Fruit fly (Drosophila melanogaster) whole organism, embryonic: ENCODE data around the gene zfh2.

Source experiments
- Atf6 ChIP-seq: fragments of 200-800 bp; sonication (Bioruptor generic); IDR thresholded peaks from 2 replicates; pipeline ENCODE4 v1.3.6; 2022; ENCODE audit warnings: missing biosample characterization, missing genetic modification characterization
- Awh ChIP-seq: fragments of 200-800 bp; sonication (Bioruptor generic); IDR thresholded peaks from 2 replicates; pipeline ENCODE4, ENCODE4 v1.3.6; 2022; ENCODE audit warnings: missing biosample characterization, missing genetic modification characterization
- BtbVII ChIP-seq: fragments of 200-800 bp; sonication (Bioruptor generic); optimal IDR thresholded peaks from 3 replicates; lab custom pipeline; 2017; ENCODE audit warnings: missing biosample characterization, mild to moderate bottlenecking, missing genetic modification characterization
- CG10565 ChIP-seq: fragments of 200-800 bp; sonication (Bioruptor generic); optimal IDR thresholded peaks from 3 replicates; lab custom pipeline; 2016; ENCODE audit warnings: missing biosample characterization, mild to moderate bottlenecking, missing genetic modification characterization
- CG11085 ChIP-seq: fragments of 200-800 bp; sonication (Bioruptor generic); IDR thresholded peaks from 2 replicates; pipeline ENCODE4 v1.3.6; 2022; ENCODE audit warnings: missing biosample characterization, missing genetic modification characterization
- CG13624 ChIP-seq: fragments of 200-800 bp; sonication (Bioruptor generic); optimal IDR thresholded peaks from 2 replicates; lab custom pipeline; 2016; ENCODE audit warnings: missing biosample characterization, missing genetic modification characterization
- CG14965 ChIP-seq: fragments of 200-800 bp; sonication (Bioruptor generic); optimal IDR thresholded peaks from 2 replicates; lab custom pipeline; 2016; ENCODE audit warnings: missing biosample characterization, missing genetic modification characterization, borderline replicate concordance
- CG16779 ChIP-seq: fragments of 200-800 bp; sonication (Bioruptor generic); IDR thresholded peaks from 2 replicates; pipeline ENCODE4 v1.3.6; 2022; ENCODE audit warnings: missing biosample characterization, missing genetic modification characterization
- CG17385 ChIP-seq: fragments of 200-800 bp; sonication (Bioruptor generic); optimal IDR thresholded peaks from 3 replicates; lab custom pipeline; 2018; ENCODE audit warnings: missing biosample characterization, mild to moderate bottlenecking, missing genetic modification characterization
- CG2120 ChIP-seq: fragments of 200-800 bp; sonication (Bioruptor generic); optimal IDR thresholded peaks from 3 replicates; lab custom pipeline; 2016; ENCODE audit warnings: missing biosample characterization, missing genetic modification characterization
- CG3847 ChIP-seq: fragments of 200-800 bp; sonication (Bioruptor generic); IDR thresholded peaks from 2 replicates; pipeline ENCODE4 v1.3.6; 2022; ENCODE audit warnings: missing biosample characterization, missing genetic modification characterization
- CG4424 ChIP-seq: fragments of 200-800 bp; sonication (Bioruptor generic); optimal IDR thresholded peaks from 3 replicates; lab custom pipeline; 2016; ENCODE audit warnings: missing biosample characterization, missing genetic modification characterization
- CG4820 ChIP-seq: fragments of 200-800 bp; sonication (Bioruptor generic); optimal IDR thresholded peaks from 3 replicates; lab custom pipeline; 2016; ENCODE audit warnings: missing biosample characterization, missing genetic modification characterization
- CG7271 ChIP-seq: fragments of 200-800 bp; sonication (Bioruptor generic); optimal IDR thresholded peaks from 2 replicates; lab custom pipeline; 2018; ENCODE audit warnings: missing biosample characterization, mild to moderate bottlenecking, missing genetic modification characterization, moderate library complexity
- CG8924 ChIP-seq: fragments of 200-800 bp; optimal IDR thresholded peaks from 3 replicates; lab custom pipeline; 2019; ENCODE audit warnings: missing biosample characterization, mild to moderate bottlenecking, missing genetic modification characterization, moderate library complexity
- CoRest ChIP-seq: fragments of 200-800 bp; sonication (Bioruptor generic); optimal IDR thresholded peaks from 3 replicates; lab custom pipeline; 2018; ENCODE audit warnings: missing biosample characterization, mild to moderate bottlenecking, missing genetic modification characterization, moderate library complexity
- Dbx ChIP-seq: fragments of 200-800 bp; sonication (Bioruptor generic); IDR thresholded peaks from 3 replicates; pipeline ENCODE4 v1.3.6; 2022; ENCODE audit warnings: missing biosample characterization, missing genetic modification characterization
- Hand ChIP-seq: fragments of 200-800 bp; sonication (Bioruptor generic); optimal IDR thresholded peaks from 2 replicates; lab custom pipeline; 2017; ENCODE audit warnings: mild to moderate bottlenecking, missing biosample characterization, missing genetic modification reagents, missing genetic modification characterization
- Hr78 ChIP-seq, 2 experiments: fragments of 200-800 bp in 1 of 2; fragments of >200 bp in 1 of 2; sonication (Bioruptor generic) in 1 of 2; optimal IDR thresholded peaks; 2 replicates each; lab custom pipeline; 2017 to 2019; ENCODE audit warnings: missing biosample characterization in 2 of 2, missing genetic modification characterization in 2 of 2, mild to moderate bottlenecking in 1 of 2, moderate library complexity in 1 of 2
- Hsf ChIP-seq: fragments of 200-800 bp; sonication (Bioruptor generic); optimal IDR thresholded peaks from 3 replicates; lab custom pipeline; 2016; ENCODE audit warnings: missing biosample characterization, missing genetic modification characterization
- Jarid2 ChIP-seq: fragments of 200-800 bp; sonication (Bioruptor generic); optimal IDR thresholded peaks from 3 replicates; lab custom pipeline; 2017; ENCODE audit warnings: mild to moderate bottlenecking, missing biosample characterization, missing genetic modification reagents, missing genetic modification characterization
- Med ChIP-seq: fragments of 200-800 bp; sonication (Bioruptor generic); peaks from one replicate; lab custom pipeline; 2016; ENCODE audit warnings: missing biosample characterization, missing genetic modification characterization, mild to moderate bottlenecking, inconsistent platforms, moderate library complexity
- Xbp1 ChIP-seq: fragments of 200-800 bp; sonication (Bioruptor generic); optimal IDR thresholded peaks from 3 replicates; lab custom pipeline; 2016; ENCODE audit warnings: missing biosample characterization, mild to moderate bottlenecking, missing genetic modification characterization
- Xrp1 ChIP-seq: fragments of 200-800 bp; sonication (Bioruptor generic); IDR thresholded peaks from 2 replicates; pipeline ENCODE4 v1.3.6; 2022; ENCODE audit warnings: missing biosample characterization, missing genetic modification characterization
- ac ChIP-seq: fragments of 200-800 bp; sonication (Bioruptor generic); optimal IDR thresholded peaks from 3 replicates; lab custom pipeline; 2017; ENCODE audit warnings: missing biosample characterization, mild to moderate bottlenecking, missing genetic modification characterization
- az2 ChIP-seq: fragments of 200-800 bp; sonication (Bioruptor generic); optimal IDR thresholded peaks from 3 replicates; lab custom pipeline; 2016; ENCODE audit warnings: missing biosample characterization, missing genetic modification characterization
- bowl ChIP-seq: fragments of 200-800 bp; sonication (Bioruptor generic); IDR thresholded peaks from 2 replicates; pipeline ENCODE4 v1.3.6; 2022; ENCODE audit warnings: missing biosample characterization, missing genetic modification characterization
- caup ChIP-seq: fragments of 200-800 bp; sonication (Bioruptor generic); optimal IDR thresholded peaks from 3 replicates; lab custom pipeline; 2017; ENCODE audit warnings: missing biosample characterization, mild to moderate bottlenecking, missing genetic modification characterization, moderate library complexity; ENCODE audit not compliant: severe bottlenecking
- chif ChIP-seq, 2 experiments: fragments of 200-800 bp; sonication (Bioruptor generic); optimal IDR thresholded peaks; 3 replicates each; lab custom pipeline; 2016; ENCODE audit warnings: missing biosample characterization in 2 of 2, missing genetic modification characterization in 2 of 2
- crp ChIP-seq, 2 experiments: fragments of 200-800 bp; sonication (Bioruptor generic); optimal IDR thresholded peaks; 2 replicates in 1 of 2; 3 replicates in 1 of 2; lab custom pipeline; 2017; ENCODE audit warnings: missing biosample characterization in 2 of 2, missing genetic modification characterization in 2 of 2, mild to moderate bottlenecking in 1 of 2, moderate library complexity in 1 of 2
- dm ChIP-seq: fragments of 200-800 bp; sonication (Bioruptor generic); optimal IDR thresholded peaks from 3 replicates; lab custom pipeline; 2016; ENCODE audit warnings: missing biosample characterization, missing genetic modification characterization
- en ChIP-seq: fragments of 200-800 bp; sonication (Bioruptor generic); optimal IDR thresholded peaks from 2 replicates; lab custom pipeline; 2016; ENCODE audit warnings: missing biosample characterization, missing genetic modification characterization
- esg ChIP-seq: fragments of 200-800 bp; sonication (Bioruptor generic); conservative IDR thresholded peaks from 2 replicates; pipeline ENCODE4 v1.3.6; 2022; ENCODE audit warnings: missing biosample characterization, missing genetic modification characterization
- fru ChIP-seq: fragments of >200 bp; optimal IDR thresholded peaks from 2 replicates; lab custom pipeline; 2017
- gsb ChIP-seq: fragments of 200-800 bp; sonication (Bioruptor generic); IDR thresholded peaks from 2 replicates; pipeline ENCODE4 v1.3.6; 2022; ENCODE audit warnings: missing biosample characterization, missing genetic modification characterization
- knrl ChIP-seq: fragments of 200-800 bp; sonication (Bioruptor generic); IDR thresholded peaks from 3 replicates; pipeline ENCODE4 v1.3.6; 2022; ENCODE audit warnings: missing biosample characterization, missing genetic modification characterization; ENCODE audit not compliant: partially characterized antibody
- lmd ChIP-seq: fragments of 200-800 bp; sonication (Bioruptor generic); IDR thresholded peaks from 2 replicates; pipeline ENCODE4 v1.3.6; 2022; ENCODE audit warnings: missing biosample characterization, missing genetic modification characterization
- lola ChIP-seq, 3 experiments: fragments of >200 bp in 2 of 3; fragments of 200-800 bp in 1 of 3; sonication (Bioruptor generic) in 1 of 3; optimal IDR thresholded peaks; 2 replicates each; lab custom pipeline; 2017 to 2019; ENCODE audit warnings: missing biosample characterization in 3 of 3, missing genetic modification characterization in 3 of 3, mild to moderate bottlenecking in 1 of 3, moderate library complexity in 1 of 3
- mam ChIP-seq: fragments of 200-800 bp; sonication (Bioruptor generic); optimal IDR thresholded peaks from 3 replicates; lab custom pipeline; 2016; ENCODE audit warnings: missing biosample characterization, missing genetic modification characterization
- nerfin-1 ChIP-seq: fragments of 200-800 bp; sonication (Bioruptor generic); optimal IDR thresholded peaks from 3 replicates; lab custom pipeline; 2019; ENCODE audit warnings: missing biosample characterization, mild to moderate bottlenecking, missing genetic modification characterization, moderate library complexity
- nom ChIP-seq: fragments of 200-800 bp; sonication (Bioruptor generic); optimal IDR thresholded peaks from 2 replicates; lab custom pipeline; 2017; ENCODE audit warnings: missing biosample characterization, missing genetic modification characterization, mild to moderate bottlenecking, moderate library complexity, missing genetic modification reagents
- run ChIP-seq: fragments of 200-800 bp; sonication (Bioruptor generic); optimal IDR thresholded peaks from 3 replicates; lab custom pipeline; 2018; ENCODE audit warnings: missing biosample characterization, mild to moderate bottlenecking, missing genetic modification characterization
- sd ChIP-seq: fragments of 200-800 bp; sonication (Bioruptor generic); optimal IDR thresholded peaks from 3 replicates; lab custom pipeline; 2018; ENCODE audit warnings: missing biosample characterization, mild to moderate bottlenecking, missing genetic modification characterization, moderate library complexity
- sim ChIP-seq: fragments of 200-800 bp; sonication (Bioruptor generic); IDR thresholded peaks from 2 replicates; pipeline ENCODE4 v1.3.6; 2022; ENCODE audit warnings: missing biosample characterization, missing genetic modification characterization
- sqz ChIP-seq: fragments of 200-800 bp; sonication (Bioruptor generic); optimal IDR thresholded peaks from 3 replicates; lab custom pipeline; 2018; ENCODE audit warnings: missing biosample characterization, mild to moderate bottlenecking, missing genetic modification characterization
- stwl ChIP-seq: fragments of 200-800 bp; sonication (Bioruptor generic); optimal IDR thresholded peaks from 3 replicates; lab custom pipeline; 2018; ENCODE audit warnings: missing biosample characterization, mild to moderate bottlenecking, missing genetic modification characterization, moderate library complexity
- tgo ChIP-seq: fragments of 200-800 bp; sonication (Bioruptor generic); IDR thresholded peaks from 3 replicates; pipeline ENCODE4 v1.3.6; 2022; ENCODE audit warnings: missing biosample characterization, missing genetic modification characterization
- trh ChIP-seq: fragments of 200-800 bp; sonication (Bioruptor generic); optimal IDR thresholded peaks from 2 replicates; lab custom pipeline; 2016; ENCODE audit warnings: missing biosample characterization, missing genetic modification characterization
- tx ChIP-seq: fragments of 200-800 bp; sonication (Bioruptor generic); optimal IDR thresholded peaks from 2 replicates; lab custom pipeline; 2016; ENCODE audit warnings: missing biosample characterization, missing genetic modification characterization
- zen ChIP-seq: fragments of 200-800 bp; sonication (Bioruptor generic); optimal IDR thresholded peaks from 3 replicates; lab custom pipeline; 2018; ENCODE audit warnings: missing biosample characterization, mild to moderate bottlenecking, missing genetic modification characterization, moderate library complexity
- zfh1 ChIP-seq: fragments of 200-800 bp; sonication (Bioruptor generic); IDR thresholded peaks from 3 replicates; pipeline ENCODE4 v1.3.6; 2022; ENCODE audit warnings: missing biosample characterization, missing genetic modification characterization

zfh2 gene

dm6 chr4:486435-486834, 15.2 kb upstream of the zfh2 start (continued):
- TF ChIP-seq Hr78 (GFP tag; optimal IDR thresholded peaks at IDR 0.05; lab: Kevin White, UChicago) = peak in 1 of 2 experiments; percentile 7
- peak; percentile 91 for TF ChIP-seq Med (GFP tag; lab: Kevin White, UChicago)
- TF ChIP-seq sqz (GFP tag; lab: Kevin White, UChicago) = no peak
- no peak for TF ChIP-seq run (tag; lab: Kevin White, UChicago)
- peak; percentile 67 for TF ChIP-seq CG2120
- no peak for TF ChIP-seq Awh (GFP tag; lab: Robert Waterston, UW)
- TF ChIP-seq BtbVII (GFP tag; lab: Kevin White, UChicago) = no peak
- no peak for TF ChIP-seq bowl
- TF ChIP-seq en (GFP tag; lab: Kevin White, UChicago) = no peak
- peak; percentile 7 to 26 for TF ChIP-seq chif (GFP tag; optimal IDR thresholded peaks at IDR 0.05; lab: Kevin White, UChicago)
- peak; percentile 92 for TF ChIP-seq knrl (GFP tag; lab: Robert Waterston, UW)
- TF ChIP-seq trh (GFP tag; lab: Kevin White, UChicago) = no peak
- TF ChIP-seq Hsf (GFP tag; lab: Kevin White, UChicago) = peak; percentile 55
- no peak for TF ChIP-seq ac (GFP tag; lab: Kevin White, UChicago)
- no peak for TF ChIP-seq CG17385
- peak; percentile 25 for TF ChIP-seq nerfin-1 (tag; lab: Kevin White, UChicago)
- 0 out of 2 replicates have a peak, but pooled peaks have one; percentile 10 for TF ChIP-seq Atf6 (GFP tag; lab: Robert Waterston, UW)
- no peak for TF ChIP-seq Jarid2 (GFP tag; lab: Kevin White, UChicago)
- no peak for TF ChIP-seq gsb
- peak; percentile 74 for TF ChIP-seq zen (tag; lab: Kevin White, UChicago)
- TF ChIP-seq CG10565 (GFP tag; lab: Kevin White, UChicago) = no peak
- TF ChIP-seq nom = peak; percentile 17
- TF ChIP-seq Dbx (GFP tag; lab: Robert Waterston, UW) = no peak; the same call in 2 of the 3 replicates
- no peak for TF ChIP-seq Xrp1
- TF ChIP-seq dm (GFP tag; lab: Kevin White, UChicago) = peak; percentile 51
- no peak for TF ChIP-seq CG7271 (tag; lab: Kevin White, UChicago)
- no peak for TF ChIP-seq esg
- peak; percentile 40 for TF ChIP-seq mam (GFP tag; lab: Kevin White, UChicago)
- peak; percentile 93 for TF ChIP-seq stwl (tag; lab: Kevin White, UChicago)
- peak; percentile 48 for TF ChIP-seq az2 (GFP tag; lab: Kevin White, UChicago)
- no peak for TF ChIP-seq fru (lab: Kevin White, UChicago)
- no peak for TF ChIP-seq Hand (GFP tag; lab: Kevin White, UChicago)
- peak; percentile 64 for TF ChIP-seq CoRest (tag; lab: Kevin White, UChicago)
- peak; percentile 32 for TF ChIP-seq CG8924 (tag; lab: Kevin White, UChicago)
- TF ChIP-seq CG4424 = peak; percentile 8
- 0 out of 3 replicates have a peak, but pooled peaks have one; percentile 36 for TF ChIP-seq zfh1 (GFP tag; lab: Robert Waterston, UW)
- no peak for TF ChIP-seq sim (GFP tag; lab: Robert Waterston, UW)
- peak; percentile 40 for TF ChIP-seq caup (GFP tag; lab: Kevin White, UChicago)
- TF ChIP-seq lola (GFP tag; optimal IDR thresholded peaks at IDR 0.05; lab: Kevin White, UChicago) = peak in 1 of 3 experiments; percentile 21
- TF ChIP-seq sd (tag; lab: Kevin White, UChicago) = peak; percentile 99
- no peak for TF ChIP-seq CG3847 (GFP tag; lab: Robert Waterston, UW)
- no peak for TF ChIP-seq CG16779
- peak; percentile 58 for TF ChIP-seq Xbp1 (GFP tag; lab: Kevin White, UChicago)
- TF ChIP-seq CG14965 (GFP tag; lab: Kevin White, UChicago) = no peak
- TF ChIP-seq tgo (GFP tag; lab: Robert Waterston, UW) = 0 out of 3 replicates have a peak, but pooled peaks have one; percentile 33
- no peak for TF ChIP-seq CG11085 (GFP tag; lab: Robert Waterston, UW)
- no peak for TF ChIP-seq lmd (GFP tag; lab: Robert Waterston, UW)
- peak; percentile 65 for TF ChIP-seq CG13624
- TF ChIP-seq tx = peak; percentile 43
- TF ChIP-seq crp (GFP tag; optimal IDR thresholded peaks at IDR 0.05; lab: Kevin White, UChicago) = peak; percentile 8 to 68
- peak; percentile 30 for TF ChIP-seq CG4820 (GFP tag; lab: Kevin White, UChicago)
